Worm (Caenorhabditis elegans): ENCODE data around the gene str-238.

ce11 chrV:761235-761634 lies 3.6 kb upstream of the str-238 start, which contains the start of gene C05E4.15:
- TF ChIP-seq daf-12 (tag; optimal IDR thresholded peaks at IDR 0.05), result no peak
- no peak for TF ChIP-seq ces-1 (GFP tag; optimal IDR thresholded peaks at IDR 0.05)
- TF ChIP-seq nhr-28 (tag; optimal IDR thresholded peaks at IDR 0.05), result no peak
- no peak for TF ChIP-seq snpc-4 (tag; optimal IDR thresholded peaks at IDR 0.05)
- no peak for TF ChIP-seq vab-7 (GFP tag; IDR thresholded peaks at IDR 0.05)
- no peak for TF ChIP-seq unc-130 (GFP tag; optimal IDR thresholded peaks at IDR 0.05)
- TF ChIP-seq mdt-29 (GFP tag; IDR thresholded peaks at IDR 0.05), result no peak
- no peak for TF ChIP-seq mep-1 (tag; optimal IDR thresholded peaks at IDR 0.05)
- no peak for TF ChIP-seq dmd-9 (GFP tag; IDR thresholded peaks at IDR 0.05)
- TF ChIP-seq Y5F2A.4 (GFP tag; optimal IDR thresholded peaks at IDR 0.05), result no peak
- TF ChIP-seq nhr-41 (GFP tag; IDR thresholded peaks at IDR 0.05), result no peak
